Worm (Caenorhabditis elegans) whole organism, L2 larva: ENCODE data around the gene C03H5.4.

Source experiments
- C34F6.9 ChIP-seq: fragments of 150-350 bp; optimal IDR thresholded peaks from 2 replicates; lab custom pipeline; 2014; ENCODE audit warnings: missing biosample characterization, missing genetic modification characterization
- R02D3.7 ChIP-seq: fragments of 150-350 bp; optimal IDR thresholded peaks from 2 replicates; lab custom pipeline; 2014; ENCODE audit warnings: missing biosample characterization, missing genetic modification characterization
- Y55F3AM.14 ChIP-seq: fragments of 200-800 bp; sonication (Bioruptor generic); optimal IDR thresholded peaks from 2 replicates; lab custom pipeline; 2018; ENCODE audit warnings: mild to moderate bottlenecking, missing genetic modification characterization, missing compliant biosample characterization
- ZK546.5 ChIP-seq: sonication (generic microtip); optimal IDR thresholded peaks from 2 replicates; lab custom pipeline; 2017; ENCODE audit warnings: missing biosample characterization, missing genetic modification characterization
- alr-1 ChIP-seq: fragments of 150-350 bp; optimal IDR thresholded peaks from 2 replicates; lab custom pipeline; 2014; ENCODE audit warnings: missing biosample characterization, missing genetic modification characterization
- aly-2 ChIP-seq: fragments of 150-350 bp; optimal IDR thresholded peaks from 2 replicates; lab custom pipeline; 2014; ENCODE audit warnings: missing biosample characterization, missing genetic modification characterization
- ama-1 ChIP-seq: fragments of 150-350 bp; optimal IDR thresholded peaks from 2 replicates; lab custom pipeline; 2018; ENCODE audit warnings: inconsistent platforms
- blmp-1 ChIP-seq: sonication (generic microtip); optimal IDR thresholded peaks from 2 replicates; lab custom pipeline; 2017; ENCODE audit warnings: missing genetic modification characterization, mild to moderate bottlenecking, missing compliant biosample characterization, antibody characterized with exemption, moderate library complexity; ENCODE audit not compliant: insufficient read depth
- ceh-16 ChIP-seq: fragments of 150-350 bp; optimal IDR thresholded peaks from 2 replicates; lab custom pipeline; 2014; ENCODE audit warnings: missing biosample characterization, missing genetic modification characterization
- ceh-82 ChIP-seq: fragments of 150-350 bp; optimal IDR thresholded peaks from 2 replicates; lab custom pipeline; 2014; ENCODE audit warnings: missing biosample characterization, missing genetic modification characterization
- dmd-4 ChIP-seq: sonication (generic microtip); optimal IDR thresholded peaks from 2 replicates; lab custom pipeline; 2017; ENCODE audit warnings: missing biosample characterization, missing genetic modification characterization
- egl-27 ChIP-seq: sonication (generic microtip); optimal IDR thresholded peaks from 3 replicates; lab custom pipeline; 2017; ENCODE audit warnings: missing biosample characterization, missing genetic modification reagents, missing genetic modification characterization
- elt-1 ChIP-seq: fragments of 150-350 bp; optimal IDR thresholded peaks from 2 replicates; lab custom pipeline; 2014; ENCODE audit warnings: missing biosample characterization, missing genetic modification characterization
- elt-3 ChIP-seq: sonication (generic microtip); optimal IDR thresholded peaks from 2 replicates; lab custom pipeline; 2017; ENCODE audit warnings: missing biosample characterization, missing genetic modification characterization
- fos-1 ChIP-seq: fragments of 150-350 bp; optimal IDR thresholded peaks from 2 replicates; lab custom pipeline; 2014; ENCODE audit warnings: missing biosample characterization, missing genetic modification characterization
- gmeb-1 ChIP-seq: fragments of 150-350 bp; optimal IDR thresholded peaks from 2 replicates; lab custom pipeline; 2014; ENCODE audit warnings: missing biosample characterization, missing genetic modification characterization
- lsy-2 ChIP-seq, 2 experiments: fragments of 150-350 bp in 1 of 2; sonication (generic microtip) in 1 of 2; optimal IDR thresholded peaks; 2 replicates each; lab custom pipeline; 2014 to 2017; ENCODE audit warnings: missing biosample characterization in 2 of 2, missing genetic modification characterization in 2 of 2
- mab-5 ChIP-seq: fragments of 150-350 bp; optimal IDR thresholded peaks from 2 replicates; lab custom pipeline; 2014; ENCODE audit warnings: missing biosample characterization, missing genetic modification characterization
- mdl-1 ChIP-seq, 2 experiments: fragments of 150-350 bp in 1 of 2; sonication (generic microtip) in 1 of 2; optimal IDR thresholded peaks; 2 replicates each; lab custom pipeline; 2017; ENCODE audit warnings: missing biosample characterization in 2 of 2, missing genetic modification characterization in 2 of 2
- nhr-10 ChIP-seq: sonication (generic microtip); optimal IDR thresholded peaks from 2 replicates; lab custom pipeline; 2017; ENCODE audit warnings: missing biosample characterization, missing genetic modification characterization
- nhr-11 ChIP-seq: fragments of 150-350 bp; optimal IDR thresholded peaks from 2 replicates; lab custom pipeline; 2014; ENCODE audit warnings: missing biosample characterization, missing genetic modification characterization
- nhr-12 ChIP-seq: fragments of 150-350 bp; optimal IDR thresholded peaks from 2 replicates; lab custom pipeline; 2014; ENCODE audit warnings: missing biosample characterization, missing genetic modification characterization
- nhr-21 ChIP-seq: fragments of 150-350 bp; optimal IDR thresholded peaks from 2 replicates; lab custom pipeline; 2014; ENCODE audit warnings: missing biosample characterization, missing genetic modification characterization
- nhr-237 ChIP-seq: fragments of 150-350 bp; optimal IDR thresholded peaks from 2 replicates; lab custom pipeline; 2014; ENCODE audit warnings: missing biosample characterization, missing genetic modification characterization
- nhr-25 ChIP-seq: fragments of 150-350 bp; sonication (generic microtip); optimal IDR thresholded peaks from 3 replicates; lab custom pipeline; 2014; ENCODE audit warnings: missing biosample characterization, missing genetic modification characterization
- nhr-77 ChIP-seq: fragments of 150-350 bp; optimal IDR thresholded peaks from 2 replicates; lab custom pipeline; 2014; ENCODE audit warnings: missing biosample characterization, missing genetic modification characterization
- sem-4 ChIP-seq: fragments of 150-350 bp; optimal IDR thresholded peaks from 2 replicates; lab custom pipeline; 2014; ENCODE audit warnings: missing biosample characterization, missing genetic modification reagents, missing genetic modification characterization
- skn-1 ChIP-seq: sonication (generic microtip); optimal IDR thresholded peaks from 2 replicates; lab custom pipeline; 2017; ENCODE audit warnings: missing biosample characterization, missing genetic modification characterization
- sma-3 ChIP-seq: sonication (generic microtip); optimal IDR thresholded peaks from 2 replicates; lab custom pipeline; 2016; ENCODE audit warnings: missing genetic modification reagents, missing genetic modification characterization, missing compliant biosample characterization
- snpc-4 ChIP-seq: fragments of 150-350 bp; optimal IDR thresholded peaks from 2 replicates; lab custom pipeline; 2014; ENCODE audit warnings: missing biosample characterization, missing genetic modification characterization
- unc-39 ChIP-seq: fragments of 150-350 bp; optimal IDR thresholded peaks from 2 replicates; lab custom pipeline; 2014; ENCODE audit warnings: missing biosample characterization, missing genetic modification characterization
- unc-55 ChIP-seq: fragments of 150-350 bp; sonication (generic microtip); optimal IDR thresholded peaks from 3 replicates; lab custom pipeline; 2014; ENCODE audit warnings: missing biosample characterization, missing genetic modification reagents, missing genetic modification characterization
- unc-62 ChIP-seq: fragments of 150-350 bp; optimal IDR thresholded peaks from 2 replicates; lab custom pipeline; 2014; ENCODE audit warnings: missing biosample characterization, missing genetic modification reagents, missing genetic modification characterization
- zag-1 ChIP-seq: fragments of 150-350 bp; optimal IDR thresholded peaks from 2 replicates; lab custom pipeline; 2014; ENCODE audit warnings: missing biosample characterization, missing genetic modification characterization
- ztf-1 ChIP-seq: fragments of 200-800 bp; sonication (Bioruptor generic); conservative IDR thresholded peaks from 2 replicates; pipeline ENCODE4 v1.3.6; 2022; ENCODE audit warnings: missing genetic modification characterization, missing compliant biosample characterization
- ztf-11 ChIP-seq: sonication (generic microtip); optimal IDR thresholded peaks from 2 replicates; lab custom pipeline; 2017; ENCODE audit warnings: missing biosample characterization, missing genetic modification characterization
- ztf-4 ChIP-seq: fragments of 150-350 bp; optimal IDR thresholded peaks from 2 replicates; lab custom pipeline; 2014; ENCODE audit warnings: missing biosample characterization, missing genetic modification characterization

C03H5.4 gene

DNA sequence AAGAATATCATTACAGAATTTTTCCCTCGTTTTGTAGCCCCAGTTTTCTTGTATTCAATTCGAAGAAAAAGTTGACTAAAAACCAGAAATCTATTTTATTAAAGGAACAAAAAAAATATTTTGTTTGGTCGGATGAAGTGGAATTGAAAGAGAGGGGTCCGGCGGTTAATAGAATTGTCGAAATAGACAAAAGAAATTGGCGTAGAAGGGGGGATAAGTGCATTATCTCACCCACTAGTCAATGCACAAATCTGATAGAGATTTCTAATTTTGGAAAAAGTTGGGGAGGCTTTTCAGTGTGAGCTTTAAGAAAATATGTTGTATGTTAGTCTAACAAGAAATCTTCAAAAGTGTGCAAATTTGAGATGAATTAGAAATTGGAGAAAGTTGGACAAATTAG is 20.6 kb upstream of the C03H5.4 start:
- TF ChIP-seq blmp-1 (tag; lab: Kevin White, UChicago) (no peak), egl-27 (tag; lab: Kevin White, UChicago) (no peak), snpc-4 (tag; lab: Kevin White, UChicago) (no peak), unc-55 (no peak), Y55F3AM.14 (no peak), R02D3.7 (tag; lab: Kevin White, UChicago) (no peak), dmd-4 (tag; lab: Kevin White, UChicago) (no peak), ama-1 (no peak), elt-3 (no peak), sma-3 (no peak), unc-39 (tag; lab: Kevin White, UChicago) (no peak), alr-1 (no peak), elt-1 (tag; lab: Kevin White, UChicago) (no peak), zag-1 (tag; lab: Kevin White, UChicago) (no peak), mdl-1 (tag; optimal IDR thresholded peaks at IDR 0.05; lab: Kevin White, UChicago) (no peak), skn-1 (tag; lab: Kevin White, UChicago) (no peak), nhr-21 (tag; lab: Kevin White, UChicago) (no peak)

DNA sequence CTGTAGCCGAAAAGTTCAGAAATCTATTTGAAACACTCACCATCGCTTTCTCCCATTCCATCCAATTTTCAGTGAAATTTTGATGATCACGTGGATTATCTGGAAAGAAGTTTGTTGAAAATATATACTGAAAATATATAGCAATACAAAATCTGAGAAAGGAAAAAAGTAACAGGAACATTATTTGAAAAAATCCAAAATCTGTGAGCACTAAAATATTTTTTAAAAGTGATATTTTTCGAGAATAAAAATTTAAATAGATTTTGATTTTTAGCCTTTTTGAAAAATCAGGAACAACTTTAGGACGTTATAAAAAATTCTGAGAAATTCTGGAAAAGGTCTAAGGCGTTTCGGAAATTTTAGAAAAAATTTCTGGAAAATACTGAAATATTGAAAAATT is 18.1 kb upstream of the C03H5.4 start, which contains the start of gene dmsr-4:
dmsr-4 (minus strand) TSS at position 101 of the 400 bp plus-strand sequence.
- TF ChIP-seq mdl-1 (tag; optimal IDR thresholded peaks at IDR 0.05; lab: Kevin White, UChicago) = no peak
- TF ChIP-seq elt-3 = no peak
- no peak for TF ChIP-seq ztf-1
- TF ChIP-seq aly-2 (tag; lab: Kevin White, UChicago) = no peak
- no peak for TF ChIP-seq gmeb-1 (tag; lab: Kevin White, UChicago)
- TF ChIP-seq unc-39 (tag; lab: Kevin White, UChicago) = no peak
- TF ChIP-seq nhr-25 (tag; lab: Kevin White, UChicago) = no peak
- TF ChIP-seq unc-62 (GFP tag; lab: Kevin White, UChicago) = no peak
- no peak for TF ChIP-seq dmd-4 (tag; lab: Kevin White, UChicago)
- TF ChIP-seq nhr-12 (tag; lab: Kevin White, UChicago) = no peak
- no peak for TF ChIP-seq lsy-2 (tag; optimal IDR thresholded peaks at IDR 0.05; lab: Kevin White, UChicago)
- TF ChIP-seq fos-1 (tag; lab: Kevin White, UChicago) = no peak
- TF ChIP-seq ceh-82 (tag; lab: Kevin White, UChicago) = no peak
- TF ChIP-seq sem-4 = no peak

DNA sequence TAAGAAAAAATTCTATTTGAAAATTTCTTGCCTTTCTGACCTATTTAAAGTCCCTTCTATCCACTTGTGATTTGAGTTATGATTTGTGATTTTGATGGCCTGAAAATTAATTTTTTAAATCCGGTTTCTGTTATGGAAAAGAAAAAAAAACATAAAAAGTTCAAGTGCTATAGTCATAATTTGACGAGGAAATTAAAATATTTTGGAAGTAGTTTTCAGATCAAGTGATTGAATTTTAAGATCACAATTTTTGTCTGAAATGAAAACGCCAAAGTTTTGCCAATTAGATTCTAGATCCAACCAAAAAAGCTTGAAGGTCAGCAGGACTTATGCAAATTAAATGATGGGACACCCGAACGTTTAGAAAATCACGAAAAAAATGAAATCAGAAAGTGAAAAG is 7.6 kb upstream of the C03H5.4 start, which contains the start of gene ptr-3:
ptr-3 (minus strand) TSS at position 101 of the 400 bp plus-strand sequence.
- no peak for TF ChIP-seq egl-27 (tag; lab: Kevin White, UChicago)
- TF ChIP-seq nhr-11 (tag; lab: Kevin White, UChicago) = no peak
- no peak for TF ChIP-seq ZK546.5 (tag; lab: Kevin White, UChicago)
- TF ChIP-seq sma-3 = no peak
- TF ChIP-seq nhr-12 (tag; lab: Kevin White, UChicago) = no peak
- no peak for TF ChIP-seq nhr-237 (tag; lab: Kevin White, UChicago)
- TF ChIP-seq mab-5 (tag; lab: Kevin White, UChicago) = no peak
- no peak for TF ChIP-seq ceh-16 (tag; lab: Kevin White, UChicago)
- no peak for TF ChIP-seq blmp-1 (tag; lab: Kevin White, UChicago)
- no peak for TF ChIP-seq ceh-82 (tag; lab: Kevin White, UChicago)
- TF ChIP-seq nhr-10 (tag; lab: Kevin White, UChicago) = no peak
- TF ChIP-seq nhr-77 = no peak
- no peak for TF ChIP-seq elt-1 (tag; lab: Kevin White, UChicago)
- TF ChIP-seq C34F6.9 (tag; lab: Kevin White, UChicago) = no peak
- TF ChIP-seq ztf-11 (tag; lab: Kevin White, UChicago) = no peak
- no peak for TF ChIP-seq ztf-1
- TF ChIP-seq ztf-4 (tag; lab: Kevin White, UChicago) = no peak
- no peak for TF ChIP-seq snpc-4 (tag; lab: Kevin White, UChicago)
- TF ChIP-seq zag-1 (tag; lab: Kevin White, UChicago) = no peak
- TF ChIP-seq nhr-21 (tag; lab: Kevin White, UChicago) = no peak
- TF ChIP-seq, all 48 proteins: peak for 0

DNA sequence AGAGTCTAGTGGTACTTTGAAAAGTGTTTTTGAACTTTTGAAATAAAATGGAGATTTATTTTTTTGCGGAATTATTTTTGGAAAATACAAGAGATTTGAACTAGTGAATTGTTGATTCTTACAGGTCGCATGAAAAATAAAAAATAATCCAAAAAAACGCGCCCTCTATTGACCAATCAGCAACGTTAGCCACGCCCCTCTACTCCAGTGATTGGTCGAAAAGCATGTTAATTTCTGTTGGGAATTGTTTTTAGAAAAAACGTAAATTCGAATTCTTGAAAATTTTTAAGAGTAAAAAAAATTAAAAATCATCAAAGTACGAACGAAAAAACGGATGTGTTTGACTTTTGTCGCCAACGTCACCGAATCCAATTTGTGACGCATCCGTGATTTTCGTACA is 4.7 kb upstream of the C03H5.4 start:
- TF ChIP-seq ama-1 (no peak), unc-55 (no peak), ztf-4 (tag; lab: Kevin White, UChicago) (no peak)
